Worm (Caenorhabditis elegans) whole organism, L1 larva: Measurements from ENCODE around the gene sel-7.

Experiments
- C16A3.4 ChIP-seq: fragments of 150-350 bp; optimal IDR thresholded peaks from 2 replicates; lab custom pipeline; 2014; ENCODE audit warnings: missing biosample characterization, missing genetic modification characterization
- C34B4.2 ChIP-seq: sonication (generic microtip); optimal IDR thresholded peaks from 2 replicates; lab custom pipeline; 2017; ENCODE audit warnings: mild to moderate bottlenecking, missing genetic modification characterization, missing compliant biosample characterization
- Y116A8C.19 ChIP-seq: sonication (generic microtip); optimal IDR thresholded peaks from 2 replicates; lab custom pipeline; 2016; ENCODE audit warnings: missing compliant biosample characterization, missing genetic modification characterization, borderline replicate concordance
- aha-1 ChIP-seq: fragments of 150-350 bp; optimal IDR thresholded peaks from 2 replicates; lab custom pipeline; 2014; ENCODE audit warnings: missing biosample characterization, missing genetic modification characterization
- aly-2 ChIP-seq: fragments of 150-350 bp; optimal IDR thresholded peaks from 2 replicates; lab custom pipeline; 2014; ENCODE audit warnings: missing biosample characterization, missing genetic modification characterization
- ama-1 ChIP-seq: fragments of 150-350 bp; optimal IDR thresholded peaks from 2 replicates; lab custom pipeline; 2014
- blmp-1 ChIP-seq: fragments of 150-350 bp; optimal IDR thresholded peaks from 2 replicates; lab custom pipeline; 2014; ENCODE audit warnings: missing biosample characterization, missing genetic modification characterization
- ceh-88 ChIP-seq: fragments of 200-800 bp; sonication (Bioruptor generic); IDR thresholded peaks from 2 replicates; pipeline ENCODE4 v1.3.6; 2022; ENCODE audit warnings: missing genetic modification characterization, missing compliant biosample characterization
- ceh-90 ChIP-seq: sonication (generic microtip); optimal IDR thresholded peaks from 2 replicates; lab custom pipeline; 2016; ENCODE audit warnings: missing genetic modification characterization, missing compliant biosample characterization
- ces-1 ChIP-seq: fragments of 150-350 bp; optimal IDR thresholded peaks from 2 replicates; lab custom pipeline; 2014; ENCODE audit warnings: missing biosample characterization, missing genetic modification reagents, missing genetic modification characterization
- dsc-1 ChIP-seq: sonication (generic microtip); optimal IDR thresholded peaks from 2 replicates; lab custom pipeline; 2016; ENCODE audit warnings: mild to moderate bottlenecking, missing genetic modification characterization, missing compliant biosample characterization
- efl-1 ChIP-seq, 4 experiments: fragments of 150-350 bp; optimal IDR thresholded peaks in 3 of 4; peaks in 1 of 4; 1 replicate in 1 of 4; 2 replicates in 3 of 4; lab custom pipeline; 2014; ENCODE audit warnings: missing biosample characterization in 2 of 4, missing genetic modification characterization in 2 of 4, missing genetic modification reagents in 2 of 4
- egl-13 ChIP-seq: sonication (generic microtip); optimal IDR thresholded peaks from 2 replicates; lab custom pipeline; 2016; ENCODE audit warnings: missing genotype, missing genetic modification reagents, missing genetic modification characterization, missing compliant biosample characterization
- egl-27 ChIP-seq, 2 experiments: fragments of 150-350 bp in 1 of 2; sonication (generic microtip); optimal IDR thresholded peaks; 3 replicates each; lab custom pipeline; 2017 to 2018; ENCODE audit warnings: missing biosample characterization in 2 of 2, missing genetic modification characterization in 2 of 2, missing genetic modification reagents in 2 of 2
- elt-3 ChIP-seq, 6 experiments: fragments of 150-350 bp in 1 of 6; sonication (generic microtip); optimal IDR thresholded peaks; 2 replicates each; lab custom pipeline; 2017 to 2018; ENCODE audit warnings: missing biosample characterization in 6 of 6, missing genetic modification characterization in 6 of 6, inconsistent platforms in 1 of 6
- ets-5 ChIP-seq: fragments of 200-800 bp; sonication (Bioruptor generic); IDR thresholded peaks from 2 replicates; pipeline ENCODE4 v1.3.6; 2022; ENCODE audit warnings: missing genetic modification characterization, missing compliant biosample characterization
- fkh-4 ChIP-seq: sonication (generic microtip); optimal IDR thresholded peaks from 2 replicates; lab custom pipeline; 2016; ENCODE audit warnings: missing compliant biosample characterization, missing genetic modification characterization, borderline replicate concordance
- fkh-8 ChIP-seq: sonication (generic microtip); optimal IDR thresholded peaks from 2 replicates; lab custom pipeline; 2016; ENCODE audit warnings: mild to moderate bottlenecking, missing genetic modification characterization, missing compliant biosample characterization
- fos-1 ChIP-seq: fragments of 150-350 bp; optimal IDR thresholded peaks from 2 replicates; lab custom pipeline; 2014; ENCODE audit warnings: missing biosample characterization, missing genetic modification characterization
- hpl-2 ChIP-seq: fragments of 150-350 bp; optimal IDR thresholded peaks from 2 replicates; lab custom pipeline; 2014; ENCODE audit warnings: missing biosample characterization, missing genetic modification reagents, missing genetic modification characterization
- irx-1 ChIP-seq: sonication (generic microtip); optimal IDR thresholded peaks from 2 replicates; lab custom pipeline; 2016; ENCODE audit warnings: missing genetic modification characterization, missing compliant biosample characterization
- lin-13 ChIP-seq: fragments of 150-350 bp; optimal IDR thresholded peaks from 2 replicates; lab custom pipeline; 2014; ENCODE audit warnings: missing biosample characterization, missing genetic modification reagents, missing genetic modification characterization
- lin-14 ChIP-seq: fragments of 200-800 bp; sonication (Bioruptor generic); optimal IDR thresholded peaks from 2 replicates; lab custom pipeline; 2018; ENCODE audit warnings: mild to moderate bottlenecking, missing genetic modification characterization, moderate library complexity, missing compliant biosample characterization
- lin-15B ChIP-seq: fragments of 150-350 bp; sonication (generic microtip); optimal IDR thresholded peaks from 3 replicates; lab custom pipeline; 2014; ENCODE audit warnings: missing biosample characterization, missing genetic modification characterization
- lin-39 ChIP-seq: fragments of 150-350 bp; optimal IDR thresholded peaks from 2 replicates; lab custom pipeline; 2014; ENCODE audit warnings: missing biosample characterization, missing genetic modification reagents, missing genetic modification characterization
- lsy-2 ChIP-seq, 2 experiments: fragments of 150-350 bp; optimal IDR thresholded peaks; 2 replicates each; lab custom pipeline; 2014; ENCODE audit warnings: missing biosample characterization in 2 of 2, missing genetic modification characterization in 2 of 2
- mdl-1 ChIP-seq, 2 experiments: fragments of 150-350 bp; optimal IDR thresholded peaks; 2 replicates each; lab custom pipeline; 2014 to 2017; ENCODE audit warnings: missing biosample characterization in 2 of 2, missing genetic modification characterization in 2 of 2, inconsistent platforms in 1 of 2
- mep-1 ChIP-seq: fragments of 150-350 bp; optimal IDR thresholded peaks from 2 replicates; lab custom pipeline; 2014; ENCODE audit warnings: missing biosample characterization, missing genetic modification characterization
- nhr-11 ChIP-seq: fragments of 150-350 bp; optimal IDR thresholded peaks from 2 replicates; lab custom pipeline; 2014; ENCODE audit warnings: missing biosample characterization, missing genetic modification characterization
- nhr-12 ChIP-seq: sonication (generic microtip); optimal IDR thresholded peaks from 2 replicates; lab custom pipeline; 2017; ENCODE audit warnings: missing biosample characterization, missing genetic modification characterization
- nhr-237 ChIP-seq: fragments of 150-350 bp; optimal IDR thresholded peaks from 2 replicates; lab custom pipeline; 2014; ENCODE audit warnings: missing biosample characterization, missing genetic modification characterization
- nhr-28 ChIP-seq: fragments of 150-350 bp; optimal IDR thresholded peaks from 2 replicates; lab custom pipeline; 2014; ENCODE audit warnings: missing biosample characterization, missing genetic modification characterization
- nhr-47 ChIP-seq: sonication (generic microtip); optimal IDR thresholded peaks from 2 replicates; lab custom pipeline; 2016; ENCODE audit warnings: mild to moderate bottlenecking, missing genetic modification characterization, moderate library complexity, missing compliant biosample characterization
- nhr-71 ChIP-seq: sonication (generic microtip); optimal IDR thresholded peaks from 2 replicates; lab custom pipeline; 2016; ENCODE audit warnings: mild to moderate bottlenecking, missing genetic modification characterization, moderate library complexity, missing compliant biosample characterization
- nhr-76 ChIP-seq: sonication (generic microtip); optimal IDR thresholded peaks from 2 replicates; lab custom pipeline; 2017; ENCODE audit warnings: missing biosample characterization, missing genetic modification characterization
- nhr-77 ChIP-seq: fragments of 150-350 bp; optimal IDR thresholded peaks from 2 replicates; lab custom pipeline; 2014; ENCODE audit warnings: missing biosample characterization, missing genetic modification characterization
- pag-3 ChIP-seq: sonication (generic microtip); optimal IDR thresholded peaks from 2 replicates; lab custom pipeline; 2017; ENCODE audit warnings: missing genetic modification characterization, mild to moderate bottlenecking, missing compliant biosample characterization, antibody characterized with exemption, borderline replicate concordance; ENCODE audit not compliant: insufficient read depth
- rnt-1 ChIP-seq: sonication (generic microtip); optimal IDR thresholded peaks from 2 replicates; lab custom pipeline; 2016; ENCODE audit warnings: mild to moderate bottlenecking, missing genetic modification characterization, moderate library complexity, missing compliant biosample characterization
- snpc-4 ChIP-seq: fragments of 150-350 bp; optimal IDR thresholded peaks from 2 replicates; lab custom pipeline; 2014; ENCODE audit warnings: missing biosample characterization, missing genetic modification characterization
- snu-23 ChIP-seq: sonication (generic microtip); optimal IDR thresholded peaks from 2 replicates; lab custom pipeline; 2016; ENCODE audit warnings: missing genetic modification characterization, missing compliant biosample characterization
- sox-4 ChIP-seq: sonication (generic microtip); optimal IDR thresholded peaks from 2 replicates; lab custom pipeline; 2016; ENCODE audit warnings: missing genetic modification characterization, missing compliant biosample characterization
- sup-37 ChIP-seq: fragments of 200-800 bp; sonication (Bioruptor generic); optimal IDR thresholded peaks from 2 replicates; lab custom pipeline; 2018; ENCODE audit warnings: mild to moderate bottlenecking, missing genetic modification characterization, missing compliant biosample characterization
- tbx-2 ChIP-seq: sonication (generic microtip); optimal IDR thresholded peaks from 2 replicates; lab custom pipeline; 2016; ENCODE audit warnings: missing genetic modification characterization, missing compliant biosample characterization
- unc-62 ChIP-seq: fragments of 150-350 bp; optimal IDR thresholded peaks from 2 replicates; lab custom pipeline; 2014; ENCODE audit warnings: missing biosample characterization, missing genetic modification reagents, missing genetic modification characterization
- unc-86 ChIP-seq: sonication (generic microtip); optimal IDR thresholded peaks from 2 replicates; lab custom pipeline; 2016; ENCODE audit warnings: missing genetic modification characterization, missing compliant biosample characterization
- unc-98 ChIP-seq: fragments of 200-800 bp; sonication (Bioruptor generic); IDR thresholded peaks from 2 replicates; pipeline ENCODE4 v1.3.6; 2022; ENCODE audit warnings: missing genetic modification characterization, missing compliant biosample characterization
- xbp-1 ChIP-seq: sonication (generic microtip); optimal IDR thresholded peaks from 2 replicates; lab custom pipeline; 2016; ENCODE audit warnings: missing genetic modification characterization, missing compliant biosample characterization
- zag-1 ChIP-seq: fragments of 150-350 bp; optimal IDR thresholded peaks from 2 replicates; lab custom pipeline; 2014; ENCODE audit warnings: missing biosample characterization, missing genetic modification characterization

sel-7 gene

ce11 chrX:14307667-14308066, 32.6 kb downstream of the sel-7 start, which contains the start of gene gphr-2:
gphr-2 (minus strand) TSS chrX:14307767.
- TF ChIP-seq blmp-1 (tag; lab: Kevin White, UChicago) (no peak), nhr-28 (no peak), lin-15B (tag; lab: Kevin White, UChicago) (no peak), nhr-11 (tag; lab: Kevin White, UChicago) (no peak), fkh-8 (tag; lab: Kevin White, UChicago) (no peak), ama-1 (lab: Kevin White, UChicago) (no peak), rnt-1 (tag; lab: Kevin White, UChicago) (no peak), ets-5 (GFP tag; lab: Robert Waterston, UW) (no peak), lsy-2 (tag; optimal IDR thresholded peaks at IDR 0.05; lab: Kevin White, UChicago) (no peak), ces-1 (GFP tag; lab: Kevin White, UChicago) (no peak), nhr-71 (tag; lab: Kevin White, UChicago) (no peak), unc-98 (GFP tag; lab: Robert Waterston, UW) (no peak), hpl-2 (GFP tag; lab: Kevin White, UChicago) (no peak), zag-1 (no peak), pag-3 (tag; lab: Kevin White, UChicago) (no peak), irx-1 (tag; lab: Kevin White, UChicago) (no peak), C16A3.4 (tag; lab: Kevin White, UChicago) (no peak), nhr-76 (tag; lab: Kevin White, UChicago) (no peak), aha-1 (no peak), ceh-90 (tag; lab: Kevin White, UChicago) (no peak)
- TF ChIP-seq, all 84 proteins: peak for 0

ce11 chrX:14303078-14303477, 37.2 kb downstream of the sel-7 start, which contains the start of gene C11H1.5:
C11H1.5 (minus strand) TSS chrX:14303178.
- TF ChIP-seq fos-1 (tag; lab: Kevin White, UChicago) = no peak

ce11 chrX:14297209-14297608, 43.1 kb downstream of the sel-7 start:
- no peak for TF ChIP-seq egl-27 (tag; optimal IDR thresholded peaks at IDR 0.05; lab: Kevin White, UChicago)
- no peak for TF ChIP-seq sup-37 (GFP tag; lab: Kevin White, UChicago)
- TF ChIP-seq nhr-76 (tag; lab: Kevin White, UChicago) = no peak
- peak; percentile 62 to 84 for TF ChIP-seq efl-1 (optimal IDR thresholded peaks at IDR 0.05; lab: Kevin White, UChicago)
- TF ChIP-seq efl-1 (GFP tag; optimal IDR thresholded peaks at IDR 0.05 in 1 of 2; lab: Kevin White, UChicago) = peak; percentile 5 to 84
- no peak for TF ChIP-seq snpc-4 (tag; lab: Kevin White, UChicago)
- peak; percentile 92 for TF ChIP-seq lin-14 (GFP tag; lab: Kevin White, UChicago)
- TF ChIP-seq lin-15B (tag; lab: Kevin White, UChicago) = no peak
- TF ChIP-seq unc-62 (GFP tag; lab: Kevin White, UChicago) = no peak
- TF ChIP-seq ces-1 (GFP tag; lab: Kevin White, UChicago) = no peak
- TF ChIP-seq unc-86 = peak; percentile 49
- peak; percentile 77 for TF ChIP-seq fkh-8 (tag; lab: Kevin White, UChicago)
- no peak for TF ChIP-seq nhr-28
- TF ChIP-seq hpl-2 (GFP tag; lab: Kevin White, UChicago) = no peak
- TF ChIP-seq blmp-1 (tag; lab: Kevin White, UChicago) = no peak
- peak; percentile 74 for TF ChIP-seq nhr-47
- peak; percentile 87 for TF ChIP-seq snu-23 (GFP tag; lab: Kevin White, UChicago)
- peak in 1 of 2 experiments; percentile 72 for TF ChIP-seq mdl-1 (tag; optimal IDR thresholded peaks at IDR 0.05; lab: Kevin White, UChicago)
- no peak for TF ChIP-seq ceh-88 (GFP tag; lab: Robert Waterston, UW)
- TF ChIP-seq fkh-4 (tag; lab: Kevin White, UChicago) = peak; percentile 27
- TF ChIP-seq ceh-90 (tag; lab: Kevin White, UChicago) = no peak
- no peak for TF ChIP-seq egl-13 (tag; lab: Kevin White, UChicago)
- TF ChIP-seq xbp-1 = peak; percentile 57
- TF ChIP-seq nhr-237 (tag; lab: Kevin White, UChicago) = no peak
- TF ChIP-seq tbx-2 (tag; lab: Kevin White, UChicago) = peak; percentile 76
- TF ChIP-seq nhr-12 (tag; lab: Kevin White, UChicago) = no peak
- TF ChIP-seq sox-4 (tag; lab: Kevin White, UChicago) = no peak
- no peak for TF ChIP-seq C34B4.2 (tag; lab: Kevin White, UChicago)
- peak; percentile 45 for TF ChIP-seq nhr-77
- TF ChIP-seq aly-2 = no peak
- TF ChIP-seq dsc-1 (tag; lab: Kevin White, UChicago) = peak; percentile 73
- no peak for TF ChIP-seq Y116A8C.19 (tag; lab: Kevin White, UChicago)
- TF ChIP-seq lsy-2 (tag; optimal IDR thresholded peaks at IDR 0.05; lab: Kevin White, UChicago) = peak; percentile 60 to 72
- no peak for TF ChIP-seq lin-13 (GFP tag; lab: Kevin White, UChicago)
- no peak for TF ChIP-seq elt-3 (tag; optimal IDR thresholded peaks at IDR 0.05; lab: Kevin White, UChicago)
- TF ChIP-seq mep-1 (tag; lab: Kevin White, UChicago) = peak; percentile 77
- TF ChIP-seq lin-39 (tag; lab: Kevin White, UChicago) = no peak
- no peak for TF ChIP-seq aha-1
